Fruit fly (Drosophila melanogaster) whole organism, wandering third instar larva: ENCODE results near the gene CG33689.

Source experiments
- Abd-B ChIP-seq: fragments of >200 bp; optimal IDR thresholded peaks from 2 replicates; lab custom pipeline; 2017; ENCODE audit warnings: missing biosample characterization, missing genetic modification characterization
- CG9705 ChIP-seq: fragments of 200-800 bp; sonication (Bioruptor generic); optimal IDR thresholded peaks from 2 replicates; lab custom pipeline; 2018; ENCODE audit warnings: missing biosample characterization, mild to moderate bottlenecking, missing genetic modification characterization
- CrebA ChIP-seq: fragments of 200-800 bp; sonication (Bioruptor generic); optimal IDR thresholded peaks from 2 replicates; lab custom pipeline; 2016; ENCODE audit warnings: missing biosample characterization, mild to moderate bottlenecking, missing genetic modification characterization, borderline replicate concordance
- Dfd ChIP-seq: fragments of >200 bp; optimal IDR thresholded peaks from 2 replicates; lab custom pipeline; 2017; ENCODE audit warnings: missing biosample characterization, missing genetic modification characterization
- Dif ChIP-seq: fragments of 200-275, 200-300 bp; sonication (Bioruptor generic); optimal IDR thresholded peaks from 2 replicates; lab custom pipeline; 2018; ENCODE audit warnings: missing biosample characterization, missing genetic modification characterization; ENCODE audit not compliant: partially characterized antibody
- GATAd ChIP-seq: sonication (Bioruptor generic); optimal IDR thresholded peaks from 2 replicates; lab custom pipeline; 2016; ENCODE audit warnings: missing biosample characterization, missing genetic modification characterization
- HLH106 ChIP-seq: fragments of 200-800 bp; optimal IDR thresholded peaks from 3 replicates; lab custom pipeline; 2019; ENCODE audit warnings: missing biosample characterization, mild to moderate bottlenecking, missing genetic modification characterization, moderate library complexity
- Hnf4 ChIP-seq: fragments of 200-800 bp; sonication (Bioruptor generic); optimal IDR thresholded peaks from 2 replicates; lab custom pipeline; 2016; ENCODE audit warnings: missing biosample characterization, mild to moderate bottlenecking, missing genetic modification characterization
- Hr78 ChIP-seq: fragments of >200 bp; optimal IDR thresholded peaks from 2 replicates; lab custom pipeline; 2017; ENCODE audit warnings: missing biosample characterization, missing genetic modification characterization
- Hr83 ChIP-seq: fragments of 200-300 bp; sonication (Bioruptor generic); optimal IDR thresholded peaks from 2 replicates; lab custom pipeline; 2016; ENCODE audit warnings: missing biosample characterization, mild to moderate bottlenecking, missing genetic modification characterization, moderate library complexity; ENCODE audit not compliant: poor library complexity, severe bottlenecking
- Jra ChIP-seq: sonication (Bioruptor generic); optimal IDR thresholded peaks from 2 replicates; lab custom pipeline; 2016; ENCODE audit warnings: missing biosample characterization, missing genetic modification characterization
- Mio ChIP-seq: sonication (Bioruptor generic); optimal IDR thresholded peaks from 2 replicates; lab custom pipeline; 2016; ENCODE audit warnings: missing biosample characterization, missing genetic modification characterization
- N ChIP-seq: fragments of >200 bp; optimal IDR thresholded peaks from 2 replicates; lab custom pipeline; 2018; ENCODE audit warnings: missing biosample characterization, missing external identifiers, missing genetic modification characterization
- OdsH ChIP-seq: fragments of 200-800 bp; sonication (Bioruptor generic); optimal IDR thresholded peaks from 2 replicates; lab custom pipeline; 2016; ENCODE audit warnings: missing biosample characterization, mild to moderate bottlenecking, missing genetic modification characterization
- Rel ChIP-seq, 2 experiments: fragments of 200-800 bp; sonication (Bioruptor generic) in 1 of 2; optimal IDR thresholded peaks; 2 replicates in 1 of 2; 3 replicates in 1 of 2; lab custom pipeline; 2016 to 2019; ENCODE audit warnings: mild to moderate bottlenecking in 2 of 2, missing biosample characterization in 2 of 2, missing genetic modification characterization in 2 of 2, moderate library complexity in 1 of 2
- Sp1 ChIP-seq: fragments of 200-800 bp; sonication (Bioruptor generic); optimal IDR thresholded peaks from 3 replicates; lab custom pipeline; 2019; ENCODE audit warnings: missing biosample characterization, mild to moderate bottlenecking, missing genetic modification characterization, moderate library complexity
- Vsx2 ChIP-seq: fragments of 200-300, 225-300 bp; sonication (Bioruptor generic); optimal IDR thresholded peaks from 2 replicates; lab custom pipeline; 2018; ENCODE audit warnings: missing biosample characterization, missing genetic modification characterization; ENCODE audit not compliant: partially characterized antibody
- br ChIP-seq: fragments of 200-800 bp; sonication (Bioruptor generic); optimal IDR thresholded peaks from 2 replicates; lab custom pipeline; 2016; ENCODE audit warnings: missing biosample characterization, missing genetic modification characterization
- brk ChIP-seq: fragments of 200-800 bp; sonication (Bioruptor generic); optimal IDR thresholded peaks from 2 replicates; lab custom pipeline; 2016; ENCODE audit warnings: missing biosample characterization, mild to moderate bottlenecking, missing genetic modification characterization
- dl ChIP-seq, 2 experiments: fragments of 175-275, 200-275 bp in 1 of 2; fragments of 200-275 bp in 1 of 2; sonication (Bioruptor generic); optimal IDR thresholded peaks; lab custom pipeline; 2018; ENCODE audit warnings: mild to moderate bottlenecking in 2 of 2, missing biosample characterization in 2 of 2, missing genetic modification characterization in 2 of 2, moderate library complexity in 2 of 2; ENCODE audit not compliant: partially characterized antibody in 2 of 2, insufficient read depth in 1 of 2
- dmrt93B ChIP-seq: fragments of 200-800 bp; sonication (Bioruptor generic); optimal IDR thresholded peaks from 2 replicates; lab custom pipeline; 2018; ENCODE audit warnings: missing biosample characterization, mild to moderate bottlenecking, missing genetic modification characterization
- dsf ChIP-seq: sonication (Bioruptor generic); optimal IDR thresholded peaks from 2 replicates; lab custom pipeline; 2016; ENCODE audit warnings: missing biosample characterization, missing genetic modification characterization, borderline replicate concordance
- ey ChIP-seq: fragments of 200-800 bp; sonication (Bioruptor generic); optimal IDR thresholded peaks from 2 replicates; lab custom pipeline; 2016; ENCODE audit warnings: missing biosample characterization, missing genetic modification characterization
- foxo ChIP-seq, 2 experiments: fragments of 200-800 bp; sonication (Bioruptor generic); optimal IDR thresholded peaks; 2 replicates in 1 of 2; 3 replicates in 1 of 2; lab custom pipeline; 2016 to 2017; ENCODE audit warnings: missing biosample characterization in 2 of 2, missing genetic modification characterization in 2 of 2
- fru ChIP-seq: fragments of 200-800 bp; sonication (Bioruptor generic); optimal IDR thresholded peaks from 3 replicates; lab custom pipeline; 2016; ENCODE audit warnings: missing biosample characterization, mild to moderate bottlenecking, missing genetic modification characterization
- h ChIP-seq: fragments of 200-800 bp; sonication (Bioruptor generic); optimal IDR thresholded peaks from 3 replicates; lab custom pipeline; 2016; ENCODE audit warnings: missing biosample characterization, mild to moderate bottlenecking, missing genetic modification characterization
- lola ChIP-seq: fragments of >200 bp; optimal IDR thresholded peaks from 2 replicates; lab custom pipeline; 2017; ENCODE audit warnings: missing biosample characterization, missing genetic modification characterization
- pan ChIP-seq: fragments of >200 bp; optimal IDR thresholded peaks from 2 replicates; lab custom pipeline; 2017
- psq ChIP-seq: fragments of 200-800 bp; sonication (Bioruptor generic); optimal IDR thresholded peaks from 3 replicates; lab custom pipeline; 2017; ENCODE audit warnings: missing biosample characterization, mild to moderate bottlenecking, missing genetic modification characterization, moderate library complexity
- rgr ChIP-seq: fragments of 200-800 bp; sonication (Bioruptor generic); optimal IDR thresholded peaks from 3 replicates; lab custom pipeline; 2016; ENCODE audit warnings: missing biosample characterization, mild to moderate bottlenecking, missing genetic modification characterization
- sv ChIP-seq: fragments of 200-800 bp; sonication (Bioruptor generic); optimal IDR thresholded peaks from 3 replicates; lab custom pipeline; 2016; ENCODE audit warnings: missing biosample characterization, missing genetic modification characterization
- tai ChIP-seq: sonication (Bioruptor generic); optimal IDR thresholded peaks from 2 replicates; lab custom pipeline; 2016; ENCODE audit warnings: missing biosample characterization, missing genetic modification characterization
- usp ChIP-seq: fragments of >200 bp; optimal IDR thresholded peaks from 2 replicates; lab custom pipeline; 2017; ENCODE audit warnings: missing biosample characterization, missing genetic modification characterization
- woc ChIP-seq: sonication (Bioruptor generic); optimal IDR thresholded peaks from 2 replicates; lab custom pipeline; 2016; ENCODE audit warnings: missing biosample characterization, mild to moderate bottlenecking, missing genetic modification characterization

CG33689 gene

dm6 chr3L:16215816-16216215, 15.8 kb downstream of the CG33689 start:
- peak; percentile 7 for TF ChIP-seq br (GFP tag; lab: Kevin White, UChicago)
- peak; percentile 53 for TF ChIP-seq psq (GFP tag; lab: Kevin White, UChicago)
- no peak for TF ChIP-seq Dif
- TF ChIP-seq fru: peak; percentile 39
- TF ChIP-seq Mio (GFP tag; lab: Kevin White, UChicago): no peak
- TF ChIP-seq Rel (GFP tag; optimal IDR thresholded peaks at IDR 0.05; lab: Kevin White, UChicago): peak; percentile 16
- TF ChIP-seq Rel (tag; optimal IDR thresholded peaks at IDR 0.05; lab: Kevin White, UChicago): no peak
- TF ChIP-seq Sp1: peak; percentile 4
- TF ChIP-seq, all 38 proteins: peak for 5

- TF ChIP-seq GATAd (GFP tag; lab: Kevin White, UChicago): no peak
- TF ChIP-seq HLH106 (tag; lab: Kevin White, UChicago): no peak
- no peak for TF ChIP-seq dsf (GFP tag; lab: Kevin White, UChicago)
- TF ChIP-seq dmrt93B (GFP tag; lab: Kevin White, UChicago): no peak
- no peak for TF ChIP-seq h (GFP tag; lab: Kevin White, UChicago)
- TF ChIP-seq CrebA (GFP tag; lab: Kevin White, UChicago): no peak
- no peak for TF ChIP-seq Abd-B (GFP tag; lab: Kevin White, UChicago)
- TF ChIP-seq tai (GFP tag; lab: Kevin White, UChicago): no peak
- TF ChIP-seq brk (GFP tag; lab: Kevin White, UChicago): no peak
- no peak for TF ChIP-seq foxo (GFP tag; optimal IDR thresholded peaks at IDR 0.05; lab: Kevin White, UChicago)
- TF ChIP-seq sv (GFP tag; lab: Kevin White, UChicago): no peak
- no peak for TF ChIP-seq woc (GFP tag; lab: Kevin White, UChicago)
- no peak for TF ChIP-seq Dfd
- TF ChIP-seq br (GFP tag; lab: Kevin White, UChicago): no peak
- no peak for TF ChIP-seq Hnf4 (GFP tag; lab: Kevin White, UChicago)
- no peak for TF ChIP-seq ey (GFP tag; lab: Kevin White, UChicago)
- TF ChIP-seq rgr (GFP tag; lab: Kevin White, UChicago): no peak
- TF ChIP-seq Rel (GFP tag; optimal IDR thresholded peaks at IDR 0.05; lab: Kevin White, UChicago): no peak
- no peak for TF ChIP-seq Rel (tag; optimal IDR thresholded peaks at IDR 0.05; lab: Kevin White, UChicago)
Observed at dm6 chr3L:16217203-16217602, 17.2 kb downstream of the CG33689 start, which contains the start of gene CG13073. CG13073 (minus strand) TSS chr3L:16217303.

dm6 chr3L:16217935-16218334, 17.9 kb downstream of the CG33689 start:
- TF ChIP-seq fru (peak; percentile 17), Vsx2 (GFP tag; lab: Kevin White, UChicago) (no peak)
- TF ChIP-seq, all 38 proteins: peak for 1

dm6 chr3L:16221278-16221677, 21.2 kb downstream of the CG33689 start:
- TF ChIP-seq woc (GFP tag; lab: Kevin White, UChicago): no peak
- no peak for TF ChIP-seq tai (GFP tag; lab: Kevin White, UChicago)
- no peak for TF ChIP-seq Dfd
- no peak for TF ChIP-seq Vsx2 (GFP tag; lab: Kevin White, UChicago)
- no peak for TF ChIP-seq HLH106 (tag; lab: Kevin White, UChicago)
- TF ChIP-seq Abd-B (GFP tag; lab: Kevin White, UChicago): no peak
- TF ChIP-seq CG9705 (GFP tag; lab: Kevin White, UChicago): no peak
- no peak for TF ChIP-seq Hr83 (GFP tag; lab: Kevin White, UChicago)
- no peak for TF ChIP-seq h (GFP tag; lab: Kevin White, UChicago)
- no peak for TF ChIP-seq dsf (GFP tag; lab: Kevin White, UChicago)
- TF ChIP-seq usp (GFP tag; lab: Kevin White, UChicago): no peak
- no peak for TF ChIP-seq Rel (GFP tag; optimal IDR thresholded peaks at IDR 0.05; lab: Kevin White, UChicago)
- no peak for TF ChIP-seq Rel (tag; optimal IDR thresholded peaks at IDR 0.05; lab: Kevin White, UChicago)
- TF ChIP-seq Hnf4 (GFP tag; lab: Kevin White, UChicago): no peak
- no peak for TF ChIP-seq sv (GFP tag; lab: Kevin White, UChicago)
- no peak for TF ChIP-seq OdsH (GFP tag; lab: Kevin White, UChicago)

dm6 chr3L:16221800-16222199, 21.8 kb downstream of the CG33689 start:
- TF ChIP-seq Jra (GFP tag; lab: Kevin White, UChicago): no peak
- TF ChIP-seq lola (GFP tag; lab: Kevin White, UChicago): no peak
- no peak for TF ChIP-seq dl (GFP tag; optimal IDR thresholded peaks at IDR 0.05; lab: Kevin White, UChicago; ENCODE audit: insufficient read depth in 1 of 2, partially characterized antibody in 2 of 2)
- TF ChIP-seq OdsH (GFP tag; lab: Kevin White, UChicago): no peak
- no peak for TF ChIP-seq N (GFP tag; lab: Kevin White, UChicago)
- TF ChIP-seq Mio (GFP tag; lab: Kevin White, UChicago): no peak
- no peak for TF ChIP-seq Hr83 (GFP tag; lab: Kevin White, UChicago)
- TF ChIP-seq usp (GFP tag; lab: Kevin White, UChicago): no peak
- TF ChIP-seq Hr78 (GFP tag; lab: Kevin White, UChicago): no peak
- no peak for TF ChIP-seq Abd-B (GFP tag; lab: Kevin White, UChicago)
- TF ChIP-seq brk (GFP tag; lab: Kevin White, UChicago): no peak
- no peak for TF ChIP-seq dsf (GFP tag; lab: Kevin White, UChicago)
- no peak for TF ChIP-seq h (GFP tag; lab: Kevin White, UChicago)
- TF ChIP-seq Hnf4 (GFP tag; lab: Kevin White, UChicago): no peak
- no peak for TF ChIP-seq pan (lab: Kevin White, UChicago)
